Worm (Caenorhabditis elegans): ENCODE measurements around the gene cyn-1.

ce11 chrV:14364586-14365248 is 8.8 kb downstream of the cyn-1 start:
- TF ChIP-seq nhr-12 (tag; optimal IDR thresholded peaks at IDR 0.05) (no peak), ztf-11 (tag; optimal IDR thresholded peaks at IDR 0.05) (no peak), snpc-4 (tag; optimal IDR thresholded peaks at IDR 0.05) (no peak), pha-4 (tag; optimal IDR thresholded peaks at IDR 0.05) (no peak), elt-3 (tag; optimal IDR thresholded peaks at IDR 0.05) (no peak), lin-13 (tag; optimal IDR thresholded peaks at IDR 0.05) (no peak), nhr-76 (tag; optimal IDR thresholded peaks at IDR 0.05) (no peak), lsy-2 (tag; optimal IDR thresholded peaks at IDR 0.05) (peak; percentile 60), unc-62 (GFP tag; optimal IDR thresholded peaks at IDR 0.05) (no peak), zip-8 (tag; optimal IDR thresholded peaks at IDR 0.05) (no peak), drap-1 (GFP tag; optimal IDR thresholded peaks at IDR 0.05) (no peak), flh-1 (GFP tag; optimal IDR thresholded peaks at IDR 0.05) (no peak)

Data from whole organism, mixed stage, embryonic.